Worm (Caenorhabditis elegans) whole organism, L1 larva: ENCODE results near the gene sri-48.

Source experiments
- C04F5.9 ChIP-seq: sonication (generic microtip); optimal IDR thresholded peaks from 2 replicates; lab custom pipeline; 2016; ENCODE audit warnings: missing genetic modification characterization, missing compliant biosample characterization
- F16B12.6 ChIP-seq: fragments of 150-350 bp; optimal IDR thresholded peaks from 2 replicates; lab custom pipeline; 2014; ENCODE audit warnings: missing biosample characterization, missing genetic modification characterization
- alr-1 ChIP-seq: fragments of 200-800 bp; sonication (Bioruptor generic); optimal IDR thresholded peaks from 2 replicates; lab custom pipeline; 2018; ENCODE audit warnings: borderline replicate concordance, mild to moderate bottlenecking, missing genetic modification characterization, missing compliant biosample characterization
- ceh-8 ChIP-seq: fragments of 200-800 bp; sonication (Bioruptor generic); optimal IDR thresholded peaks from 2 replicates; lab custom pipeline; 2018; ENCODE audit warnings: mild to moderate bottlenecking, missing genetic modification characterization, moderate library complexity, missing compliant biosample characterization
- ceh-82 ChIP-seq, 3 experiments: fragments of 150-350 bp in 1 of 3; sonication (generic microtip) in 2 of 3; optimal IDR thresholded peaks; 2 replicates each; lab custom pipeline; 2014 to 2017; ENCODE audit warnings: missing biosample characterization in 3 of 3, missing genetic modification characterization in 3 of 3
- efl-3 ChIP-seq: fragments of 200-800 bp; sonication (Bioruptor generic); optimal IDR thresholded peaks from 2 replicates; lab custom pipeline; 2018; ENCODE audit warnings: mild to moderate bottlenecking, missing genetic modification characterization, missing compliant biosample characterization
- ets-5 ChIP-seq: fragments of 200-800 bp; sonication (Bioruptor generic); IDR thresholded peaks from 2 replicates; pipeline ENCODE4 v1.3.6; 2022; ENCODE audit warnings: missing genetic modification characterization, missing compliant biosample characterization
- fkh-10 ChIP-seq: sonication (generic microtip); optimal IDR thresholded peaks from 2 replicates; lab custom pipeline; 2017; ENCODE audit warnings: missing biosample characterization, missing genetic modification reagents, missing genetic modification characterization
- hlh-17 ChIP-seq: fragments of 200-800 bp; sonication (Bioruptor generic); optimal IDR thresholded peaks from 2 replicates; lab custom pipeline; 2018; ENCODE audit warnings: missing genetic modification characterization, mild to moderate bottlenecking, missing compliant biosample characterization, moderate library complexity, borderline replicate concordance
- jun-1 ChIP-seq: fragments of 150-350 bp; optimal IDR thresholded peaks from 2 replicates; lab custom pipeline; 2014; ENCODE audit warnings: missing biosample characterization, missing genetic modification reagents, missing genetic modification characterization
- lin-15B ChIP-seq: fragments of 150-350 bp; sonication (generic microtip); optimal IDR thresholded peaks from 3 replicates; lab custom pipeline; 2014; ENCODE audit warnings: missing biosample characterization, missing genetic modification characterization
- lin-35 ChIP-seq, 2 experiments: fragments of 150-350 bp; optimal IDR thresholded peaks; 2 replicates each; lab custom pipeline; 2014; ENCODE audit warnings: missing biosample characterization in 2 of 2, missing genetic modification characterization in 2 of 2, missing genetic modification reagents in 2 of 2
- lin-39 ChIP-seq: fragments of 150-350 bp; optimal IDR thresholded peaks from 2 replicates; lab custom pipeline; 2014; ENCODE audit warnings: missing biosample characterization, missing genetic modification reagents, missing genetic modification characterization
- lir-3 ChIP-seq: sonication (generic microtip); optimal IDR thresholded peaks from 2 replicates; lab custom pipeline; 2016; ENCODE audit warnings: mild to moderate bottlenecking, missing genetic modification characterization, moderate library complexity, missing compliant biosample characterization; ENCODE audit not compliant: poor library complexity
- mab-9 ChIP-seq: fragments of 200-800 bp; sonication (Bioruptor generic); IDR thresholded peaks from 2 replicates; pipeline ENCODE4 v1.3.6; 2022; ENCODE audit warnings: missing genetic modification reagents, missing genetic modification characterization, missing compliant biosample characterization
- mef-2 ChIP-seq: fragments of 150-350 bp; optimal IDR thresholded peaks from 2 replicates; lab custom pipeline; 2014; ENCODE audit warnings: missing biosample characterization, missing genetic modification characterization
- nhr-11 ChIP-seq: fragments of 150-350 bp; optimal IDR thresholded peaks from 2 replicates; lab custom pipeline; 2014; ENCODE audit warnings: missing biosample characterization, missing genetic modification characterization
- nhr-19 ChIP-seq: fragments of 200-800 bp; sonication (Bioruptor generic); conservative IDR thresholded peaks from 2 replicates; pipeline ENCODE4 v1.3.6; 2022; ENCODE audit warnings: missing genetic modification characterization, missing compliant biosample characterization
- nhr-20 ChIP-seq: sonication (generic microtip); optimal IDR thresholded peaks from 2 replicates; lab custom pipeline; 2016; ENCODE audit warnings: mild to moderate bottlenecking, missing genetic modification characterization, missing compliant biosample characterization
- nhr-77 ChIP-seq: fragments of 150-350 bp; optimal IDR thresholded peaks from 2 replicates; lab custom pipeline; 2014; ENCODE audit warnings: missing biosample characterization, missing genetic modification characterization
- nhr-84 ChIP-seq: sonication (generic microtip); optimal IDR thresholded peaks from 2 replicates; lab custom pipeline; 2017; ENCODE audit warnings: missing biosample characterization, missing genetic modification characterization
- nhr-90 ChIP-seq: sonication (generic microtip); optimal IDR thresholded peaks from 2 replicates; lab custom pipeline; 2016; ENCODE audit warnings: mild to moderate bottlenecking, missing genetic modification characterization, missing compliant biosample characterization; ENCODE audit not compliant: poor library complexity
- pax-3 ChIP-seq: fragments of 200-800 bp; sonication (Bioruptor generic); optimal IDR thresholded peaks from 2 replicates; lab custom pipeline; 2018; ENCODE audit warnings: mild to moderate bottlenecking, missing genetic modification characterization, moderate library complexity, missing compliant biosample characterization
- rnt-1 ChIP-seq: sonication (generic microtip); optimal IDR thresholded peaks from 2 replicates; lab custom pipeline; 2016; ENCODE audit warnings: mild to moderate bottlenecking, missing genetic modification characterization, moderate library complexity, missing compliant biosample characterization
- sup-37 ChIP-seq: fragments of 200-800 bp; sonication (Bioruptor generic); optimal IDR thresholded peaks from 2 replicates; lab custom pipeline; 2018; ENCODE audit warnings: mild to moderate bottlenecking, missing genetic modification characterization, missing compliant biosample characterization
- tlp-1 ChIP-seq: fragments of 150-350 bp; optimal IDR thresholded peaks from 2 replicates; lab custom pipeline; 2014; ENCODE audit warnings: missing biosample characterization, missing genetic modification characterization
- unc-30 ChIP-seq: sonication (generic microtip); optimal IDR thresholded peaks from 2 replicates; lab custom pipeline; 2017; ENCODE audit warnings: missing biosample characterization, missing genetic modification characterization
- unc-62 ChIP-seq: fragments of 150-350 bp; optimal IDR thresholded peaks from 2 replicates; lab custom pipeline; 2014; ENCODE audit warnings: missing biosample characterization, missing genetic modification reagents, missing genetic modification characterization
- unc-98 ChIP-seq: fragments of 200-800 bp; sonication (Bioruptor generic); IDR thresholded peaks from 2 replicates; pipeline ENCODE4 v1.3.6; 2022; ENCODE audit warnings: missing genetic modification characterization, missing compliant biosample characterization
- vab-15 ChIP-seq: sonication (generic microtip); optimal IDR thresholded peaks from 2 replicates; lab custom pipeline; 2017; ENCODE audit warnings: missing genotype, mild to moderate bottlenecking, missing genetic modification characterization, missing compliant biosample characterization
- zip-4 ChIP-seq: fragments of 200-800 bp; sonication (Bioruptor generic); optimal IDR thresholded peaks from 2 replicates; lab custom pipeline; 2018; ENCODE audit warnings: mild to moderate bottlenecking, missing genetic modification characterization, moderate library complexity, missing compliant biosample characterization
- ztf-4 ChIP-seq: fragments of 150-350 bp; optimal IDR thresholded peaks from 2 replicates; lab custom pipeline; 2014; ENCODE audit warnings: missing biosample characterization, missing genetic modification characterization

Gene sri-48

DNA sequence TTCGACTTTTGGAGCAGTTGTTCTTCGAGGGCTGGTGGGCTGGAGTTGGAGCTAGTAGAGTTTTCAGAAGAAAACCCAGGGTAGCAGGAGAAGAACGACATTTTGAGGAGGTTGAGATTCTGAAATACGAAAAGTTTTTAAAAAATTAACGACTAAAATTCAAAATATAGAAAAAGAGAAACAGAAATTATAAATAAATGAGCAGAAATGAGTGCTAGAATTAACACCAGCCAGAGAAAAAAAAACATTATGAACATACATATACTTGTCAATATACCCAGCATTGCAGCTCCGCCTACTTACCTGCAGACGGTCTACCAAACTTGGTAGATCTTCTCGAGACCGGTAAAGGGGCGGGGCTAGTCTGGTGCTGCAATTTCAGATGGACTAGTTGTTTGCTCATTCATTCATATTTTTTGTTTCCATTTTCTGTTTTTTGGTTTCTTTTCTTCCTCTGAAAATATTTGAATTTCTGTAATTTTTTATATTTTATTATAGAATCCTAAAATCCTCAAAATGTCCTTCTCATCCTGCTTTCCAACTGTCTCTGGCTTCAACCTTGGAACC is 5.4 kb upstream of the sri-48 start, which contains the start of the genes ZC239.20 and ZC239.21:
Gene ZC239.20, minus strand, starts transcription at position 101 of the 567 bp plus-strand sequence.
Gene ZC239.21, plus strand, starts transcription at position 517 of the 567 bp plus-strand sequence.
- TF ChIP-seq nhr-84 (tag; lab: Kevin White, UChicago) (no peak), ceh-82 (tag; optimal IDR thresholded peaks at IDR 0.05; lab: Kevin White, UChicago) (no peak)

- TF ChIP-seq alr-1 (no peak), unc-62 (GFP tag; lab: Kevin White, UChicago) (no peak), nhr-19 (no peak), rnt-1 (tag; lab: Kevin White, UChicago) (no peak), C04F5.9 (tag; lab: Kevin White, UChicago) (no peak), vab-15 (tag; lab: Kevin White, UChicago) (no peak), hlh-17 (GFP tag; lab: Kevin White, UChicago) (no peak), ets-5 (GFP tag; lab: Robert Waterston, UW) (no peak), mef-2 (tag; lab: Kevin White, UChicago) (no peak), unc-30 (tag; lab: Kevin White, UChicago) (no peak), lin-15B (no peak), sup-37 (GFP tag; lab: Kevin White, UChicago) (no peak), nhr-11 (tag; lab: Kevin White, UChicago) (no peak), lin-35 (GFP tag; optimal IDR thresholded peaks at IDR 0.05; lab: Kevin White, UChicago) (no peak), lir-3 (tag; lab: Kevin White, UChicago) (no peak)
- TF ChIP-seq, all 84 proteins: peak for 0
Observed at ce11 chrII:3203415-3203814, 2.3 kb upstream of the sri-48 start, which contains the start of gene sri-50. Gene sri-50, plus strand, starts transcription at chrII:3203715.

DNA sequence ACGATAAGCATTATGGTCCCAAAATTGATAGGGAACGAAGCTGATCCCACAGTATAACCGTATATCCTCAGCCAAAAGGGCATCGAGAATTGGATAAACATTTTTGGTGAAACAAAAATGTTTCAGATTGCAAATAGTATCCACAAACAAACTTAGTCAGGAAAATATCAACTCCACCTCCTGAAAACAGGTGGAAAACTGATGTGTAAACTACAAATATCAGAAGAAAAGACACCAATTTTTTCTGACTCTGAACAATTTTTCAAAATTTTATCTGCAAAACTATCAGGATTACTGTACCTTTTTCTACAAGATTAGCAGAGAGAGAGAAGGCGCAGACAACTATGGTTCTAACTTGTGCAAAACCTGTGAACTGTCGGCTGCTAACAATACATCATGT is 1.4 kb upstream of the sri-48 start, which contains the start of gene sri-53:
Gene sri-53, minus strand, starts transcription at position 101 of the 400 bp plus-strand sequence.
- no peak for TF ChIP-seq lin-15B
- TF ChIP-seq nhr-90: no peak
- no peak for TF ChIP-seq tlp-1

ce11 chrII:3198998-3199397 is 2.1 kb downstream of the sri-48 start, which contains the start of gene sri-51:
Gene sri-51, minus strand, starts transcription at chrII:3199098.
- TF ChIP-seq lir-3 (tag; lab: Kevin White, UChicago): no peak
- no peak for TF ChIP-seq nhr-77 (tag; lab: Kevin White, UChicago)
- no peak for TF ChIP-seq efl-3 (GFP tag; lab: Kevin White, UChicago)
- no peak for TF ChIP-seq mab-9
- no peak for TF ChIP-seq pax-3 (tag; lab: Kevin White, UChicago)
- TF ChIP-seq nhr-90: no peak
- TF ChIP-seq fkh-10 (GFP tag; lab: Kevin White, UChicago): no peak
- no peak for TF ChIP-seq nhr-11 (tag; lab: Kevin White, UChicago)
- TF ChIP-seq lin-15B: no peak
- no peak for TF ChIP-seq lin-39 (tag; lab: Kevin White, UChicago)
- no peak for TF ChIP-seq jun-1 (tag; lab: Kevin White, UChicago)

- no peak for TF ChIP-seq unc-98
- no peak for TF ChIP-seq nhr-20 (tag; lab: Kevin White, UChicago)
Observed at ce11 chrII:3196966-3197365, 4.2 kb downstream of the sri-48 start, which contains the start of gene gcy-15. Gene gcy-15, minus strand, starts transcription at chrII:3197066.

- no peak for TF ChIP-seq F16B12.6 (tag; lab: Kevin White, UChicago)
- TF ChIP-seq zip-4 (GFP tag; lab: Kevin White, UChicago): no peak
- TF ChIP-seq ceh-8 (GFP tag; lab: Kevin White, UChicago): no peak
- TF ChIP-seq ztf-4 (tag; lab: Kevin White, UChicago): no peak
Observed at ce11 chrII:3195739-3196138, 5.4 kb downstream of the sri-48 start.
